Fruit fly (Drosophila melanogaster) whole organism, wandering third instar larva: Measurements from ENCODE around the gene ps.

ENCODE experiments used
- CrebA ChIP-seq: fragments of 200-800 bp; sonication (Bioruptor generic); optimal IDR thresholded peaks from 2 replicates; lab custom pipeline; 2016; ENCODE audit warnings: missing biosample characterization, mild to moderate bottlenecking, missing genetic modification characterization, borderline replicate concordance
- Hr83 ChIP-seq: fragments of 200-300 bp; sonication (Bioruptor generic); optimal IDR thresholded peaks from 2 replicates; lab custom pipeline; 2016; ENCODE audit warnings: missing biosample characterization, mild to moderate bottlenecking, missing genetic modification characterization, moderate library complexity; ENCODE audit not compliant: poor library complexity, severe bottlenecking
- N ChIP-seq: fragments of >200 bp; optimal IDR thresholded peaks from 2 replicates; lab custom pipeline; 2018; ENCODE audit warnings: missing biosample characterization, missing external identifiers, missing genetic modification characterization
- dl ChIP-seq, 2 experiments: fragments of 175-275, 200-275 bp in 1 of 2; fragments of 200-275 bp in 1 of 2; sonication (Bioruptor generic); optimal IDR thresholded peaks; lab custom pipeline; 2018; ENCODE audit warnings: mild to moderate bottlenecking in 2 of 2, missing biosample characterization in 2 of 2, missing genetic modification characterization in 2 of 2, moderate library complexity in 2 of 2; ENCODE audit not compliant: partially characterized antibody in 2 of 2, insufficient read depth in 1 of 2
- dmrt93B ChIP-seq: fragments of 200-800 bp; sonication (Bioruptor generic); optimal IDR thresholded peaks from 2 replicates; lab custom pipeline; 2018; ENCODE audit warnings: missing biosample characterization, mild to moderate bottlenecking, missing genetic modification characterization
- ey ChIP-seq: fragments of 200-800 bp; sonication (Bioruptor generic); optimal IDR thresholded peaks from 2 replicates; lab custom pipeline; 2016; ENCODE audit warnings: missing biosample characterization, missing genetic modification characterization
- pan ChIP-seq: fragments of >200 bp; optimal IDR thresholded peaks from 2 replicates; lab custom pipeline; 2017
- psq ChIP-seq: fragments of 200-800 bp; sonication (Bioruptor generic); optimal IDR thresholded peaks from 3 replicates; lab custom pipeline; 2017; ENCODE audit warnings: missing biosample characterization, mild to moderate bottlenecking, missing genetic modification characterization, moderate library complexity
- usp ChIP-seq: fragments of >200 bp; optimal IDR thresholded peaks from 2 replicates; lab custom pipeline; 2017; ENCODE audit warnings: missing biosample characterization, missing genetic modification characterization
- woc ChIP-seq: sonication (Bioruptor generic); optimal IDR thresholded peaks from 2 replicates; lab custom pipeline; 2016; ENCODE audit warnings: missing biosample characterization, mild to moderate bottlenecking, missing genetic modification characterization

dm6 chr3R:9491065-9491567, 73.4 kb downstream of the ps start:
- TF ChIP-seq dl (GFP tag; optimal IDR thresholded peaks at IDR 0.05; lab: Kevin White, UChicago; ENCODE audit: insufficient read depth in 1 of 2, partially characterized antibody in 2 of 2), result no peak
- no peak for TF ChIP-seq woc (GFP tag; lab: Kevin White, UChicago)
- TF ChIP-seq pan (lab: Kevin White, UChicago), result no peak
- TF ChIP-seq ey, result no peak
- no peak for TF ChIP-seq usp (GFP tag; lab: Kevin White, UChicago)
- TF ChIP-seq Hr83 (GFP tag; lab: Kevin White, UChicago), result no peak
- TF ChIP-seq dmrt93B (GFP tag; lab: Kevin White, UChicago), result no peak
- TF ChIP-seq CrebA (GFP tag; lab: Kevin White, UChicago), result no peak
- no peak for TF ChIP-seq psq
- no peak for TF ChIP-seq N (GFP tag; lab: Kevin White, UChicago)
